Worm (Caenorhabditis elegans) whole organism, L2 larva: Measurements from ENCODE around the gene R03H10.7.

ENCODE experiments used
- R02D3.7 ChIP-seq: fragments of 150-350 bp; optimal IDR thresholded peaks from 2 replicates; lab custom pipeline; 2014; ENCODE audit warnings: missing biosample characterization, missing genetic modification characterization
- aly-2 ChIP-seq: fragments of 150-350 bp; optimal IDR thresholded peaks from 2 replicates; lab custom pipeline; 2014; ENCODE audit warnings: missing biosample characterization, missing genetic modification characterization
- ama-1 ChIP-seq: fragments of 150-350 bp; optimal IDR thresholded peaks from 2 replicates; lab custom pipeline; 2018; ENCODE audit warnings: inconsistent platforms
- blmp-1 ChIP-seq: sonication (generic microtip); optimal IDR thresholded peaks from 2 replicates; lab custom pipeline; 2017; ENCODE audit warnings: missing genetic modification characterization, mild to moderate bottlenecking, missing compliant biosample characterization, antibody characterized with exemption, moderate library complexity; ENCODE audit not compliant: insufficient read depth
- ceh-16 ChIP-seq: fragments of 150-350 bp; optimal IDR thresholded peaks from 2 replicates; lab custom pipeline; 2014; ENCODE audit warnings: missing biosample characterization, missing genetic modification characterization
- ceh-82 ChIP-seq: fragments of 150-350 bp; optimal IDR thresholded peaks from 2 replicates; lab custom pipeline; 2014; ENCODE audit warnings: missing biosample characterization, missing genetic modification characterization
- dmd-4 ChIP-seq: sonication (generic microtip); optimal IDR thresholded peaks from 2 replicates; lab custom pipeline; 2017; ENCODE audit warnings: missing biosample characterization, missing genetic modification characterization
- lsy-2 ChIP-seq, 2 experiments: fragments of 150-350 bp in 1 of 2; sonication (generic microtip) in 1 of 2; optimal IDR thresholded peaks; 2 replicates each; lab custom pipeline; 2014 to 2017; ENCODE audit warnings: missing biosample characterization in 2 of 2, missing genetic modification characterization in 2 of 2
- nhr-77 ChIP-seq: fragments of 150-350 bp; optimal IDR thresholded peaks from 2 replicates; lab custom pipeline; 2014; ENCODE audit warnings: missing biosample characterization, missing genetic modification characterization
- snpc-4 ChIP-seq: fragments of 150-350 bp; optimal IDR thresholded peaks from 2 replicates; lab custom pipeline; 2014; ENCODE audit warnings: missing biosample characterization, missing genetic modification characterization
- unc-62 ChIP-seq: fragments of 150-350 bp; optimal IDR thresholded peaks from 2 replicates; lab custom pipeline; 2014; ENCODE audit warnings: missing biosample characterization, missing genetic modification reagents, missing genetic modification characterization
- zag-1 ChIP-seq: fragments of 150-350 bp; optimal IDR thresholded peaks from 2 replicates; lab custom pipeline; 2014; ENCODE audit warnings: missing biosample characterization, missing genetic modification characterization
- ztf-11 ChIP-seq: sonication (generic microtip); optimal IDR thresholded peaks from 2 replicates; lab custom pipeline; 2017; ENCODE audit warnings: missing biosample characterization, missing genetic modification characterization

DNA sequence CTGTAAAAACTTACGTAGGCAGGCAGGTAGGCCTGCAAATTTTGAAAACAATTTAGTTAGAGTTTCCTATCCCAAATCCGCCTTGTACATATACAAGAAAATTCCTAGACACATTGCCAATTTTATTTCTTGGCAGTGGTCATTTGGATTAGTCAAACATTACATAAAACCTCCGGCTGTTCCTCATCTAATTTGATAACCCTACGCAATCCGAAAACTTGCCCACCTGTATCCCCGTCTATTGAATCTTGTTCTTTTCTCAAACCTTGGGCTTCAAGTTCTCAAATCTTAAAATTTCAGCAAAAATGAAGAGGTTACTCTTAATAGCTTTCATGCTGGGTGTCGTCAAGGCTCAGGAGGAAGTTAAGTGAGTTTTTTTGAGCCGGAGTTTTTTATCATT is 32.7 kb downstream of the R03H10.7 start, which contains the start of gene F56D3.1:
- TF ChIP-seq ceh-82 (tag; lab: Kevin White, UChicago) (no peak), zag-1 (tag; lab: Kevin White, UChicago) (no peak), blmp-1 (tag; lab: Kevin White, UChicago) (no peak), ama-1 (lab: Kevin White, UChicago) (no peak), R02D3.7 (no peak), snpc-4 (tag; lab: Kevin White, UChicago) (no peak), ceh-16 (tag; lab: Kevin White, UChicago) (no peak), nhr-77 (no peak), unc-62 (GFP tag; lab: Kevin White, UChicago) (no peak), lsy-2 (tag; optimal IDR thresholded peaks at IDR 0.05; lab: Kevin White, UChicago) (no peak), dmd-4 (tag; lab: Kevin White, UChicago) (no peak), aly-2 (no peak), ztf-11 (tag; lab: Kevin White, UChicago) (no peak)
